Worm (Caenorhabditis elegans): ENCODE results near the gene mrps-16.

Gene mrps-16

ce11 chrII:5473946-5474423 is at the start of gene mrps-16:
TSS of gene mrps-16 (plus strand) at chrII:5474373.
- TF ChIP-seq ceh-82 (tag; optimal IDR thresholded peaks at IDR 0.05) (no peak), unc-39 (tag; optimal IDR thresholded peaks at IDR 0.05) (no peak), mab-5 (tag; optimal IDR thresholded peaks at IDR 0.05) (peak; percentile 41), lin-11 (tag; optimal IDR thresholded peaks at IDR 0.05) (no peak), nhr-21 (tag; optimal IDR thresholded peaks at IDR 0.05) (peak; percentile 41), nhr-237 (tag; optimal IDR thresholded peaks at IDR 0.05) (no peak), ztf-11 (tag; optimal IDR thresholded peaks at IDR 0.05) (no peak), sma-3 (GFP tag; optimal IDR thresholded peaks at IDR 0.05) (peak; percentile 70), alr-1 (tag; optimal IDR thresholded peaks at IDR 0.05) (no peak), sem-4 (tag; optimal IDR thresholded peaks at IDR 0.05) (no peak), ceh-16 (tag; optimal IDR thresholded peaks at IDR 0.05) (no peak), lsy-2 (tag; optimal IDR thresholded peaks at IDR 0.05) (peak; percentile 62 to 88), nhr-77 (tag; optimal IDR thresholded peaks at IDR 0.05) (no peak), mbf-1 (tag; optimal IDR thresholded peaks at IDR 0.05) (no peak), crh-2 (tag; optimal IDR thresholded peaks at IDR 0.05) (peak; percentile 34), ZK546.5 (tag; optimal IDR thresholded peaks at IDR 0.05) (no peak), fos-1 (tag; optimal IDR thresholded peaks at IDR 0.05) (peak; percentile 26), nhr-129 (tag; optimal IDR thresholded peaks at IDR 0.05) (peak; percentile 53), nhr-10 (tag; optimal IDR thresholded peaks at IDR 0.05) (no peak), blmp-1 (tag; optimal IDR thresholded peaks at IDR 0.05; ENCODE audit: insufficient read depth) (no peak), elt-3 (tag; optimal IDR thresholded peaks at IDR 0.05) (no peak), nhr-23 (tag; optimal IDR thresholded peaks at IDR 0.05) (no peak), peb-1 (tag; optimal IDR thresholded peaks at IDR 0.05) (no peak), nhr-11 (tag; optimal IDR thresholded peaks at IDR 0.05) (no peak), dmd-4 (tag; optimal IDR thresholded peaks at IDR 0.05) (no peak), R02D3.7 (tag; optimal IDR thresholded peaks at IDR 0.05) (no peak), ama-1 (optimal IDR thresholded peaks at IDR 0.05) (peak; percentile 3), C34F6.9 (tag; optimal IDR thresholded peaks at IDR 0.05) (peak; percentile 64), aly-2 (tag; optimal IDR thresholded peaks at IDR 0.05) (no peak), elt-1 (tag; optimal IDR thresholded peaks at IDR 0.05) (no peak), ztf-1 (GFP tag; conservative IDR thresholded peaks at IDR 0.05) (no peak), sma-9 (GFP tag; optimal IDR thresholded peaks at IDR 0.05) (peak; percentile 75), sma-9 (tag; optimal IDR thresholded peaks at IDR 0.05) (no peak), nhr-6 (tag; optimal IDR thresholded peaks at IDR 0.05) (peak; percentile 8), mdl-1 (tag; optimal IDR thresholded peaks at IDR 0.05) (no peak), lin-13 (GFP tag; optimal IDR thresholded peaks at IDR 0.05) (peak; percentile 39), nhr-12 (tag; optimal IDR thresholded peaks at IDR 0.05) (no peak), lin-39 (tag; optimal IDR thresholded peaks at IDR 0.05) (no peak), nhr-25 (tag; optimal IDR thresholded peaks at IDR 0.05) (no peak), unc-62 (GFP tag; optimal IDR thresholded peaks at IDR 0.05) (no peak), snpc-4 (tag; optimal IDR thresholded peaks at IDR 0.05) (peak; percentile 65), Y55F3AM.14 (GFP tag; optimal IDR thresholded peaks at IDR 0.05) (no peak), F13H6.1 (tag; optimal IDR thresholded peaks at IDR 0.05) (peak; percentile 41), zag-1 (tag; optimal IDR thresholded peaks at IDR 0.05) (no peak), skn-1 (tag; optimal IDR thresholded peaks at IDR 0.05) (no peak), ztf-4 (tag; optimal IDR thresholded peaks at IDR 0.05) (no peak), gmeb-1 (tag; optimal IDR thresholded peaks at IDR 0.05) (peak; percentile 96), egl-27 (tag; optimal IDR thresholded peaks at IDR 0.05) (no peak), unc-55 (GFP tag; optimal IDR thresholded peaks at IDR 0.05) (peak; percentile 72)

Measured in whole organism, L2 larva.